Fruit fly (Drosophila melanogaster) whole organism, embryonic: ENCODE measurements around the gene Lasp.

Experiments used
- C15 ChIP-seq: fragments of 200-800 bp; sonication (Bioruptor generic); IDR thresholded peaks from 3 replicates; pipeline ENCODE4 v1.3.6; 2022; ENCODE audit warnings: missing biosample characterization, missing genetic modification characterization
- CG10565 ChIP-seq: fragments of 200-800 bp; sonication (Bioruptor generic); optimal IDR thresholded peaks from 3 replicates; lab custom pipeline; 2016; ENCODE audit warnings: missing biosample characterization, mild to moderate bottlenecking, missing genetic modification characterization
- CG10959 ChIP-seq: fragments of 200-800 bp; sonication (Bioruptor generic); IDR thresholded peaks from 2 replicates; pipeline ENCODE4 v1.3.6; 2022; ENCODE audit warnings: missing biosample characterization, missing genetic modification characterization
- CG11093 ChIP-seq: fragments of 200-800 bp; sonication (Bioruptor generic); IDR thresholded peaks from 3 replicates; pipeline ENCODE4 v1.3.6; 2022; ENCODE audit warnings: missing biosample characterization, missing genetic modification characterization
- CG13287 ChIP-seq: fragments of 200-800 bp; sonication (Bioruptor generic); IDR thresholded peaks from 2 replicates; pipeline ENCODE4 v1.3.6; 2022; ENCODE audit warnings: missing biosample characterization, missing genetic modification characterization; ENCODE audit not compliant: partially characterized antibody
- CG13775 ChIP-seq: fragments of 200-800 bp; sonication (Bioruptor generic); optimal IDR thresholded peaks from 3 replicates; lab custom pipeline; 2017; ENCODE audit warnings: missing biosample characterization, mild to moderate bottlenecking, missing genetic modification characterization
- CG14050 ChIP-seq: fragments of 200-800 bp; sonication (Bioruptor generic); IDR thresholded peaks from 3 replicates; pipeline ENCODE4 v1.3.6; 2022; ENCODE audit warnings: missing biosample characterization, missing genetic modification characterization
- CG15601 ChIP-seq: fragments of 200-800 bp; sonication (Bioruptor generic); optimal IDR thresholded peaks from 3 replicates; lab custom pipeline; 2019; ENCODE audit warnings: missing biosample characterization, mild to moderate bottlenecking, missing genetic modification characterization, moderate library complexity
- CG18262 ChIP-seq: fragments of 200-800 bp; optimal IDR thresholded peaks from 3 replicates; lab custom pipeline; 2019; ENCODE audit warnings: missing biosample characterization, mild to moderate bottlenecking, missing genetic modification characterization, moderate library complexity
- CG1832 ChIP-seq: fragments of 200-800 bp; sonication (Bioruptor generic); optimal IDR thresholded peaks from 2 replicates; lab custom pipeline; 2017; ENCODE audit warnings: missing biosample characterization, mild to moderate bottlenecking, missing genetic modification characterization, inconsistent platforms
- CG2116 ChIP-seq: fragments of 200-800 bp; sonication (Bioruptor generic); optimal IDR thresholded peaks from 3 replicates; lab custom pipeline; 2018; ENCODE audit warnings: missing biosample characterization, mild to moderate bottlenecking, missing genetic modification characterization
- CG2129 ChIP-seq: fragments of 200-800 bp; sonication (Bioruptor generic); IDR thresholded peaks from 2 replicates; pipeline ENCODE4 v1.3.6; 2022; ENCODE audit warnings: missing biosample characterization, missing genetic modification characterization; ENCODE audit not compliant: partially characterized antibody
- CG2875 ChIP-seq: fragments of 200-800 bp; sonication (Bioruptor generic); optimal IDR thresholded peaks from 2 replicates; lab custom pipeline; 2017; ENCODE audit warnings: missing biosample characterization, mild to moderate bottlenecking, missing genetic modification characterization, missing genetic modification reagents
- CG33557 ChIP-seq: fragments of 200-800 bp; sonication (Bioruptor generic); optimal IDR thresholded peaks from 2 replicates; lab custom pipeline; 2019; ENCODE audit warnings: missing biosample characterization, mild to moderate bottlenecking, missing genetic modification characterization, moderate library complexity
- CG34224 ChIP-seq: fragments of 200-800 bp; sonication (Bioruptor generic); IDR thresholded peaks from 3 replicates; pipeline ENCODE4 v1.3.6; 2022; ENCODE audit warnings: missing biosample characterization, missing genetic modification characterization; ENCODE audit not compliant: partially characterized antibody
- CG3726 ChIP-seq: fragments of 200-800 bp; sonication (Bioruptor generic); IDR thresholded peaks from 3 replicates; pipeline ENCODE4, ENCODE4 v1.3.6; 2022; ENCODE audit warnings: missing biosample characterization, missing genetic modification characterization
- CG5180 ChIP-seq: fragments of 200-800 bp; sonication (Bioruptor generic); optimal IDR thresholded peaks from 3 replicates; lab custom pipeline; 2017; ENCODE audit warnings: missing biosample characterization, missing genetic modification characterization, mild to moderate bottlenecking, moderate library complexity, missing genetic modification reagents
- CG6683 ChIP-seq: fragments of 200-800 bp; sonication (Bioruptor generic); optimal IDR thresholded peaks from 2 replicates; lab custom pipeline; 2017; ENCODE audit warnings: missing biosample characterization, mild to moderate bottlenecking, missing genetic modification characterization, missing genetic modification reagents
- CG6813 ChIP-seq: fragments of 200-800 bp; sonication (Bioruptor generic); optimal IDR thresholded peaks from 2 replicates; lab custom pipeline; 2017; ENCODE audit warnings: missing biosample characterization, missing genetic modification characterization, mild to moderate bottlenecking, moderate library complexity, missing genetic modification reagents
- CG8281 ChIP-seq: fragments of 200-800 bp; sonication (Bioruptor generic); optimal IDR thresholded peaks from 2 replicates; lab custom pipeline; 2018; ENCODE audit warnings: missing biosample characterization, mild to moderate bottlenecking, missing genetic modification characterization, moderate library complexity
- CG9609 ChIP-seq: fragments of 200-800 bp; sonication (Bioruptor generic); optimal IDR thresholded peaks from 3 replicates; lab custom pipeline; 2016; ENCODE audit warnings: missing biosample characterization, missing genetic modification characterization
- Doc2 ChIP-seq: fragments of 200-800 bp; sonication (Bioruptor generic); IDR thresholded peaks from 2 replicates; pipeline ENCODE4 v1.3.6; 2022; ENCODE audit warnings: missing biosample characterization, missing genetic modification characterization
- Ets65A ChIP-seq: fragments of 200-800 bp; sonication (Bioruptor generic); peaks from one replicate; lab custom pipeline; 2016; ENCODE audit warnings: missing biosample characterization, missing genetic modification characterization
- Ets97D ChIP-seq: fragments of 200-800 bp; sonication (Bioruptor generic); optimal IDR thresholded peaks from 3 replicates; lab custom pipeline; 2016; ENCODE audit warnings: missing biosample characterization, missing genetic modification characterization
- HLH3B ChIP-seq: fragments of 200-800 bp; sonication (Bioruptor generic); IDR thresholded peaks from 2 replicates; pipeline ENCODE4 v1.3.6; 2022; ENCODE audit warnings: missing biosample characterization, missing genetic modification characterization
- Lhr ChIP-seq: fragments of 200-800 bp; sonication (Bioruptor generic); optimal IDR thresholded peaks from 3 replicates; lab custom pipeline; 2017; ENCODE audit warnings: mild to moderate bottlenecking, missing biosample characterization, missing genetic modification reagents, missing genetic modification characterization
- Meics ChIP-seq: fragments of 200-800 bp; sonication (Bioruptor generic); optimal IDR thresholded peaks from 2 replicates; lab custom pipeline; 2017; ENCODE audit warnings: missing biosample characterization, mild to moderate bottlenecking, missing genetic modification characterization
- Mes4 ChIP-seq: fragments of 200-800 bp; sonication (Bioruptor generic); optimal IDR thresholded peaks from 2 replicates; lab custom pipeline; 2016; ENCODE audit warnings: missing biosample characterization, missing genetic modification characterization
- Ssrp ChIP-seq: fragments of 200-800 bp; sonication (Bioruptor generic); optimal IDR thresholded peaks from 2 replicates; lab custom pipeline; 2018; ENCODE audit warnings: missing biosample characterization, mild to moderate bottlenecking, missing genetic modification characterization, moderate library complexity
- Tbp ChIP-seq: fragments of >200 bp; optimal IDR thresholded peaks from 2 replicates; lab custom pipeline; 2018; ENCODE audit warnings: missing biosample characterization, missing genetic modification characterization
- Trl ChIP-seq, 3 experiments: fragments of >200 bp in 2 of 3; fragments of 200-800 bp in 1 of 3; sonication (Bioruptor generic) in 1 of 3; optimal IDR thresholded peaks; 2 replicates in 1 of 3; 3 replicates in 2 of 3; lab custom pipeline; 2016 to 2017; ENCODE audit warnings: missing biosample characterization in 1 of 3, missing genetic modification characterization in 1 of 3
- Vsx1 ChIP-seq: fragments of 200-800 bp; sonication (Bioruptor generic); optimal IDR thresholded peaks from 2 replicates; lab custom pipeline; 2017; ENCODE audit warnings: missing biosample characterization, mild to moderate bottlenecking, missing genetic modification characterization, missing genetic modification reagents
- Xbp1 ChIP-seq: fragments of 200-800 bp; sonication (Bioruptor generic); optimal IDR thresholded peaks from 3 replicates; lab custom pipeline; 2016; ENCODE audit warnings: missing biosample characterization, mild to moderate bottlenecking, missing genetic modification characterization
- cwo ChIP-seq: fragments of 200-800 bp; sonication (Bioruptor generic); optimal IDR thresholded peaks from 3 replicates; lab custom pipeline; 2017; ENCODE audit warnings: missing biosample characterization, missing genetic modification characterization, mild to moderate bottlenecking, moderate library complexity, missing genetic modification reagents
- danr ChIP-seq: fragments of 200-800 bp; sonication (Bioruptor generic); IDR thresholded peaks from 2 replicates; pipeline ENCODE4 v1.3.6; 2022; ENCODE audit warnings: missing biosample characterization, missing genetic modification characterization
- dmrt11E ChIP-seq: fragments of 200-800 bp; sonication (Bioruptor generic); optimal IDR thresholded peaks from 3 replicates; lab custom pipeline; 2018; ENCODE audit warnings: missing biosample characterization, mild to moderate bottlenecking, missing genetic modification characterization, moderate library complexity
- dysf ChIP-seq: fragments of 200-800 bp; sonication (Bioruptor generic); IDR thresholded peaks from 3 replicates; pipeline ENCODE4 v1.3.6; 2022; ENCODE audit warnings: missing biosample characterization, missing genetic modification characterization
- emc ChIP-seq: fragments of 200-800 bp; sonication (Bioruptor generic); optimal IDR thresholded peaks from 2 replicates; lab custom pipeline; 2016; ENCODE audit warnings: missing biosample characterization, missing genetic modification characterization
- esg ChIP-seq: fragments of 200-800 bp; sonication (Bioruptor generic); conservative IDR thresholded peaks from 2 replicates; pipeline ENCODE4 v1.3.6; 2022; ENCODE audit warnings: missing biosample characterization, missing genetic modification characterization
- gfzf ChIP-seq: fragments of 200-800 bp; sonication (Bioruptor generic); optimal IDR thresholded peaks from 2 replicates; lab custom pipeline; 2016; ENCODE audit warnings: missing biosample characterization, mild to moderate bottlenecking, missing genetic modification characterization, moderate library complexity
- grau ChIP-seq: fragments of 200-800 bp; optimal IDR thresholded peaks from 3 replicates; lab custom pipeline; 2019; ENCODE audit warnings: missing biosample characterization, mild to moderate bottlenecking, missing genetic modification characterization, moderate library complexity
- ind ChIP-seq: fragments of 200-800 bp; sonication (Bioruptor generic); optimal IDR thresholded peaks from 3 replicates; lab custom pipeline; 2016; ENCODE audit warnings: missing biosample characterization, missing genetic modification characterization
- jing ChIP-seq: fragments of 200-800 bp; sonication (Bioruptor generic); optimal IDR thresholded peaks from 2 replicates; lab custom pipeline; 2018; ENCODE audit warnings: missing biosample characterization, mild to moderate bottlenecking, missing genetic modification characterization
- klu ChIP-seq: fragments of 200-800 bp; sonication (Bioruptor generic); IDR thresholded peaks from 2 replicates; pipeline ENCODE4 v1.3.6; 2022; ENCODE audit warnings: missing biosample characterization, missing genetic modification characterization
- repo ChIP-seq: fragments of 200-800 bp; sonication (Bioruptor generic); optimal IDR thresholded peaks from 2 replicates; lab custom pipeline; 2016; ENCODE audit warnings: missing biosample characterization, missing genetic modification characterization
- salm ChIP-seq: fragments of 200-800 bp; sonication (Bioruptor generic); optimal IDR thresholded peaks from 2 replicates; lab custom pipeline; 2018; ENCODE audit warnings: missing biosample characterization, mild to moderate bottlenecking, missing genetic modification characterization
- sna ChIP-seq: fragments of 200-800 bp; sonication (Bioruptor generic); IDR thresholded peaks from 2 replicates; pipeline ENCODE4 v1.3.6; 2022; ENCODE audit warnings: missing biosample characterization, missing genetic modification characterization; ENCODE audit not compliant: partially characterized antibody
- tio ChIP-seq: fragments of 200-800 bp; sonication (Bioruptor generic); optimal IDR thresholded peaks from 2 replicates; lab custom pipeline; 2017; ENCODE audit warnings: missing biosample characterization, missing genetic modification characterization, inconsistent platforms
- twi ChIP-seq: fragments of 200-800 bp; optimal IDR thresholded peaks from 2 replicates; lab custom pipeline; 2019; ENCODE audit warnings: missing biosample characterization, mild to moderate bottlenecking, missing genetic modification characterization, moderate library complexity

Gene Lasp

DNA sequence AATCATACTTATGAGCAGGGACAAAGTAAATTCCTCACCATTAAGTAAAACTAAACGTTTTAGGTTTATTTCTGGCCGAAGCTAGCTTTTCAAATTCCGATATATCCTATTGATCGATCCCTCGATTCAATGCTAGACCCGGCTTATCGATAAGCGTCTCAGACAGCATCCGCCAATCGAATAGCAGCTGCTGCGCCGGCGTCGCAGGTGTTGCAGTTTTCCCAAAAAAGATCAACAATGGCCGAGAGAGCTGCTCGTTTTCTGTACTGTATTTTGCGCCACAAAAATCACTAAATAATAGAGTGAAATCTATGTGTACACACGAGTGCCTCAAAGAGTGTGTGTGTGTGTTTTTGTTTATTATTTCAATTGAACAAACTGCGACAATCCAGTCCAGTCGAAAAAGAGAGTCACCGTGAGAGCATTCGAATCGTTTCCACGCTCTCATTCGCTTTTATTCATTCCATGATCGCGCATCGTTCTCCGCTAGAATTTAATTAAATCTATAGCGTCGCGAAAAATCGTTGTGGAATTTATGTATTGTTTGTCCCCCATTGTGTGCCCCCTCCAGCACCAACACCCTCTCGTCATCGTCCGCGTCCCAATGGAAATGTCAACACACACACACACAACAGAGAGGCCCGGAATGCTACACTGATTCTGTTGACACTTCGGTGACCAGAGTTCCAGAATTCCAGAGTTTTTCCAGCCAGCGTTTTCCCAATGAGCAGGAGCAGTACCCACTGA lies 2.1 kb upstream of the Lasp start (continued):
- no peak for TF ChIP-seq grau (tag; lab: Kevin White, UChicago)
- no peak for TF ChIP-seq C15 (GFP tag; lab: Robert Waterston, UW)
- TF ChIP-seq Lhr (GFP tag; lab: Kevin White, UChicago), result no peak
- no peak for TF ChIP-seq dysf
- no peak for TF ChIP-seq Ssrp
- TF ChIP-seq CG5180 (GFP tag; lab: Kevin White, UChicago), result no peak
- TF ChIP-seq CG2875 (GFP tag; lab: Kevin White, UChicago), result no peak
- TF ChIP-seq CG18262, result no peak
- TF ChIP-seq gfzf (GFP tag; lab: Kevin White, UChicago), result no peak
- no peak for TF ChIP-seq klu
- peak; percentile 59 to 68 for TF ChIP-seq Trl (optimal IDR thresholded peaks at IDR 0.05; lab: Kevin White, UChicago)
- no peak for TF ChIP-seq Trl (GFP tag; optimal IDR thresholded peaks at IDR 0.05; lab: Kevin White, UChicago)
- TF ChIP-seq CG3726 (GFP tag; lab: Robert Waterston, UW), result no peak
- TF ChIP-seq CG10959 (GFP tag; lab: Robert Waterston, UW), result no peak
- no peak for TF ChIP-seq esg (GFP tag; lab: Robert Waterston, UW)
- no peak for TF ChIP-seq dmrt11E
- peak; percentile 40; the same call in 1 of the 2 replicates for TF ChIP-seq sna
- no peak for TF ChIP-seq CG10565
- no peak for TF ChIP-seq CG8281 (tag; lab: Kevin White, UChicago)
- TF ChIP-seq Meics (GFP tag; lab: Kevin White, UChicago), result peak; percentile 15
- TF ChIP-seq jing (GFP tag; lab: Kevin White, UChicago), result no peak
- no peak for TF ChIP-seq CG14050 (GFP tag; lab: Robert Waterston, UW)
- no peak for TF ChIP-seq CG6813 (GFP tag; lab: Kevin White, UChicago)
- TF ChIP-seq CG33557 (GFP tag; lab: Kevin White, UChicago), result no peak
- peak; percentile 63 for TF ChIP-seq CG34224 (GFP tag; lab: Robert Waterston, UW)
- TF ChIP-seq CG13287 (GFP tag; lab: Robert Waterston, UW), result peak; percentile 71
- TF ChIP-seq CG15601 (tag; lab: Kevin White, UChicago), result no peak
- no peak for TF ChIP-seq danr (GFP tag; lab: Robert Waterston, UW)
- TF ChIP-seq CG13775 (GFP tag; lab: Kevin White, UChicago), result no peak
- no peak for TF ChIP-seq Mes4 (GFP tag; lab: Kevin White, UChicago)
- no peak for TF ChIP-seq repo (GFP tag; lab: Kevin White, UChicago)
- no peak for TF ChIP-seq CG2129 (GFP tag; lab: Robert Waterston, UW)
- no peak for TF ChIP-seq Doc2 (GFP tag; lab: Robert Waterston, UW)
- TF ChIP-seq CG9609 (GFP tag; lab: Kevin White, UChicago), result no peak
- TF ChIP-seq tio (GFP tag; lab: Kevin White, UChicago), result no peak
- TF ChIP-seq Ets65A (GFP tag; lab: Kevin White, UChicago), result no peak
- peak; percentile 65 for TF ChIP-seq CG2116 (GFP tag; lab: Kevin White, UChicago)
- no peak for TF ChIP-seq Vsx1 (GFP tag; lab: Kevin White, UChicago)
- no peak for TF ChIP-seq Tbp (GFP tag; lab: Kevin White, UChicago)
- no peak for TF ChIP-seq emc (GFP tag; lab: Kevin White, UChicago)
- no peak for TF ChIP-seq Ets97D (GFP tag; lab: Kevin White, UChicago)
- TF ChIP-seq Xbp1 (GFP tag; lab: Kevin White, UChicago), result no peak
- no peak for TF ChIP-seq ind (GFP tag; lab: Kevin White, UChicago)
- no peak for TF ChIP-seq salm (tag; lab: Kevin White, UChicago)
- TF ChIP-seq CG6683 (GFP tag; lab: Kevin White, UChicago), result no peak
- TF ChIP-seq cwo (GFP tag; lab: Kevin White, UChicago), result no peak
- TF ChIP-seq CG1832 (GFP tag; lab: Kevin White, UChicago), result no peak
- TF ChIP-seq twi (tag; lab: Kevin White, UChicago), result peak; percentile 11
- no peak for TF ChIP-seq CG11093 (GFP tag; lab: Robert Waterston, UW)
- no peak for TF ChIP-seq HLH3B (GFP tag; lab: Robert Waterston, UW)
